Fruit fly (Drosophila melanogaster): ENCODE results near the gene CG32986.
A peak's percentile ranks its signal among the peaks of the same experiment; 100 is the strongest.

The CG32986 gene

dm6 chr2L:8866467-8866866 lies 3.9 kb downstream of the CG32986 start, which contains the start of gene CG9483:
TSS of gene CG9483 (plus strand) at chr2L:8866767.
- no peak for TF ChIP-seq CG1529 (GFP tag; optimal IDR thresholded peaks at IDR 0.05)
- TF ChIP-seq otp (GFP tag; IDR thresholded peaks at IDR 0.05) = no peak
- TF ChIP-seq Pdp1 (GFP tag; optimal IDR thresholded peaks at IDR 0.05) = no peak
- no peak for TF ChIP-seq CG1603 (tag; optimal IDR thresholded peaks at IDR 0.05)
- TF ChIP-seq CG18476 (GFP tag; optimal IDR thresholded peaks at IDR 0.05) = no peak
- TF ChIP-seq CG18619 (GFP tag; optimal IDR thresholded peaks at IDR 0.05) = no peak
- no peak for TF ChIP-seq TFAM (GFP tag; optimal IDR thresholded peaks at IDR 0.05)
- TF ChIP-seq Optix (GFP tag; IDR thresholded peaks at IDR 0.05) = no peak
- TF ChIP-seq Fer3 (tag; optimal IDR thresholded peaks at IDR 0.05) = no peak
- TF ChIP-seq CG30403 (GFP tag; optimal IDR thresholded peaks at IDR 0.05) = no peak
- TF ChIP-seq CG43689 (GFP tag; IDR thresholded peaks at IDR 0.05) = no peak
- no peak for TF ChIP-seq CG7786 (GFP tag; optimal IDR thresholded peaks at IDR 0.05)
- TF ChIP-seq CG6654 (GFP tag; optimal IDR thresholded peaks at IDR 0.05) = no peak
- TF ChIP-seq CG12071 (GFP tag; optimal IDR thresholded peaks at IDR 0.05) = no peak
- no peak for TF ChIP-seq sqz (GFP tag; optimal IDR thresholded peaks at IDR 0.05)
- no peak for TF ChIP-seq CG5180 (GFP tag; optimal IDR thresholded peaks at IDR 0.05)
- TF ChIP-seq CG3407 (GFP tag; optimal IDR thresholded peaks at IDR 0.05) = no peak
- TF ChIP-seq crc (GFP tag; optimal IDR thresholded peaks at IDR 0.05) = no peak
- no peak for TF ChIP-seq Nf-YC (tag; optimal IDR thresholded peaks at IDR 0.05)

- peak; percentile 58 for TF ChIP-seq pros (GFP tag; optimal IDR thresholded peaks at IDR 0.05)
- TF ChIP-seq gsb-n (tag; optimal IDR thresholded peaks at IDR 0.05) = peak; percentile 66
- TF ChIP-seq CG8924 (tag; optimal IDR thresholded peaks at IDR 0.05) = no peak
These were observed 9.1 kb downstream of the CG32986 start for dm6 chr2L:8871677-8872076.

- TF ChIP-seq chif (GFP tag; optimal IDR thresholded peaks at IDR 0.05) = no peak
- TF ChIP-seq tll (GFP tag; optimal IDR thresholded peaks at IDR 0.05) = peak in 1 of 2 experiments; percentile 58
- TF ChIP-seq Nf-YB (GFP tag; optimal IDR thresholded peaks at IDR 0.05) = no peak
- no peak for TF ChIP-seq kni (GFP tag; optimal IDR thresholded peaks at IDR 0.05)
- TF ChIP-seq BtbVII (GFP tag; optimal IDR thresholded peaks at IDR 0.05) = no peak
- TF ChIP-seq CG10565 (GFP tag; optimal IDR thresholded peaks at IDR 0.05) = no peak
- TF ChIP-seq C15 (GFP tag; IDR thresholded peaks at IDR 0.05) = no peak
- no peak for TF ChIP-seq Med (GFP tag)
- TF ChIP-seq CG1024 (GFP tag; IDR thresholded peaks at IDR 0.05) = no peak
- TF ChIP-seq Bdp1 (GFP tag; optimal IDR thresholded peaks at IDR 0.05) = no peak
- no peak for TF ChIP-seq Abd-B (GFP tag; optimal IDR thresholded peaks at IDR 0.05)
- TF ChIP-seq Meics (GFP tag; optimal IDR thresholded peaks at IDR 0.05) = no peak
- no peak for TF ChIP-seq CG10267 (tag; optimal IDR thresholded peaks at IDR 0.05)
- TF ChIP-seq run (tag; optimal IDR thresholded peaks at IDR 0.05) = no peak
- TF ChIP-seq cad (GFP tag; optimal IDR thresholded peaks at IDR 0.05) = peak; percentile 52
- TF ChIP-seq D (optimal IDR thresholded peaks at IDR 0.05) = peak; percentile 76
- TF ChIP-seq D (GFP tag; optimal IDR thresholded peaks at IDR 0.05) = no peak
- no peak for TF ChIP-seq sob (GFP tag; IDR thresholded peaks at IDR 0.05)
- no peak for TF ChIP-seq CG8388 (GFP tag; optimal IDR thresholded peaks at IDR 0.05)
- peak; percentile 27 for TF ChIP-seq Ets65A (GFP tag)
- no peak for TF ChIP-seq CG8944 (GFP tag; optimal IDR thresholded peaks at IDR 0.05)
- TF ChIP-seq D19A (tag; optimal IDR thresholded peaks at IDR 0.05) = no peak
- no peak for TF ChIP-seq crp (GFP tag; optimal IDR thresholded peaks at IDR 0.05)
- TF ChIP-seq CG14014 (GFP tag; IDR thresholded peaks at IDR 0.05) = no peak
- no peak for TF ChIP-seq Sox100B (GFP tag; optimal IDR thresholded peaks at IDR 0.05)
- no peak for TF ChIP-seq CG30431 (GFP tag; optimal IDR thresholded peaks at IDR 0.05)
- no peak for TF ChIP-seq vvl (GFP tag; IDR thresholded peaks at IDR 0.05)
- no peak for TF ChIP-seq sug (tag; optimal IDR thresholded peaks at IDR 0.05)
These were observed 13.3 kb downstream of the CG32986 start for dm6 chr2L:8875835-8876234.

Data from whole organism, embryonic.